Worm (Caenorhabditis elegans) whole organism, late embryonic: ENCODE results near the gene ZK1010.10.

ENCODE experiments used
- C08G9.2 ChIP-seq: sonication (generic microtip); optimal IDR thresholded peaks from 2 replicates; lab custom pipeline; 2016; ENCODE audit warnings: mild to moderate bottlenecking, missing genetic modification characterization, moderate library complexity, missing compliant biosample characterization
- F13H6.1 ChIP-seq: sonication (generic microtip); optimal IDR thresholded peaks from 2 replicates; lab custom pipeline; 2016; ENCODE audit warnings: missing genetic modification characterization, missing compliant biosample characterization
- T23F11.4 ChIP-seq: fragments of 200-800 bp; sonication (Bioruptor generic); optimal IDR thresholded peaks from 2 replicates; lab custom pipeline; 2018; ENCODE audit warnings: mild to moderate bottlenecking, missing genetic modification characterization, missing compliant biosample characterization
- Y22D7AL.16 ChIP-seq: sonication (generic microtip); optimal IDR thresholded peaks from 2 replicates; lab custom pipeline; 2016; ENCODE audit warnings: missing genetic modification characterization, missing compliant biosample characterization
- ama-1 ChIP-seq: fragments of 150-350 bp; optimal IDR thresholded peaks from 2 replicates; lab custom pipeline; 2014
- ceh-14 ChIP-seq: sonication (generic microtip); optimal IDR thresholded peaks from 2 replicates; lab custom pipeline; 2016; ENCODE audit warnings: missing genotype, missing genetic modification characterization, missing compliant biosample characterization
- ceh-18 ChIP-seq: sonication (generic microtip); optimal IDR thresholded peaks from 2 replicates; lab custom pipeline; 2016; ENCODE audit warnings: missing genetic modification characterization, missing compliant biosample characterization
- ceh-2 ChIP-seq: sonication (generic microtip); optimal IDR thresholded peaks from 2 replicates; lab custom pipeline; 2016; ENCODE audit warnings: missing genotype, missing genetic modification characterization, missing compliant biosample characterization
- ceh-22 ChIP-seq: sonication (generic microtip); optimal IDR thresholded peaks from 2 replicates; lab custom pipeline; 2017; ENCODE audit warnings: missing biosample characterization, missing genetic modification characterization
- ceh-31 ChIP-seq: sonication (generic microtip); optimal IDR thresholded peaks from 2 replicates; lab custom pipeline; 2016; ENCODE audit warnings: missing genetic modification characterization, missing compliant biosample characterization
- ceh-34 ChIP-seq: sonication (generic microtip); optimal IDR thresholded peaks from 2 replicates; lab custom pipeline; 2016; ENCODE audit warnings: mild to moderate bottlenecking, missing genetic modification characterization, missing compliant biosample characterization
- ceh-45 ChIP-seq: fragments of 200-800 bp; sonication (Bioruptor generic); IDR thresholded peaks from 2 replicates; pipeline ENCODE4 v1.3.6; 2022; ENCODE audit warnings: missing genetic modification reagents, missing genetic modification characterization, missing compliant biosample characterization
- ceh-48 ChIP-seq: sonication (generic microtip); optimal IDR thresholded peaks from 2 replicates; lab custom pipeline; 2016; ENCODE audit warnings: missing genetic modification characterization, inconsistent platforms, missing compliant biosample characterization
- ceh-6 ChIP-seq: fragments of 200-800 bp; sonication (Bioruptor generic); optimal IDR thresholded peaks from 2 replicates; lab custom pipeline; 2018; ENCODE audit warnings: mild to moderate bottlenecking, missing genetic modification characterization, missing compliant biosample characterization
- elt-2 ChIP-seq: sonication (generic microtip); optimal IDR thresholded peaks from 2 replicates; lab custom pipeline; 2016; ENCODE audit warnings: missing genetic modification reagents, missing genetic modification characterization, missing compliant biosample characterization
- elt-4 ChIP-seq: sonication (generic microtip); optimal IDR thresholded peaks from 2 replicates; lab custom pipeline; 2016; ENCODE audit warnings: missing genetic modification characterization, missing compliant biosample characterization
- ets-4 ChIP-seq: sonication (generic microtip); optimal IDR thresholded peaks from 2 replicates; lab custom pipeline; 2016; ENCODE audit warnings: missing genetic modification characterization, missing compliant biosample characterization
- fkh-10 ChIP-seq: fragments of 150-350 bp; optimal IDR thresholded peaks from 2 replicates; lab custom pipeline; 2014; ENCODE audit warnings: missing biosample characterization, missing genetic modification reagents, missing genetic modification characterization
- hlh-6 ChIP-seq: sonication (generic microtip); optimal IDR thresholded peaks from 2 replicates; lab custom pipeline; 2016; ENCODE audit warnings: missing genotype, missing genetic modification characterization, missing compliant biosample characterization
- lim-6 ChIP-seq: sonication (generic microtip); optimal IDR thresholded peaks from 2 replicates; lab custom pipeline; 2016; ENCODE audit warnings: missing genetic modification characterization, missing compliant biosample characterization
- nfya-1 ChIP-seq: sonication (generic microtip); optimal IDR thresholded peaks from 2 replicates; lab custom pipeline; 2017; ENCODE audit warnings: missing genetic modification characterization, mild to moderate bottlenecking, missing compliant biosample characterization, antibody characterized with exemption, moderate library complexity
- nhr-232 ChIP-seq: sonication (generic microtip); optimal IDR thresholded peaks from 2 replicates; lab custom pipeline; 2016; ENCODE audit warnings: missing genetic modification characterization, missing compliant biosample characterization
- odd-2 ChIP-seq: sonication (generic microtip); optimal IDR thresholded peaks from 2 replicates; lab custom pipeline; 2017; ENCODE audit warnings: antibody characterized with exemption, mild to moderate bottlenecking, missing genetic modification characterization, missing compliant biosample characterization
- pag-3 ChIP-seq: sonication (generic microtip); optimal IDR thresholded peaks from 2 replicates; lab custom pipeline; 2016; ENCODE audit warnings: missing compliant biosample characterization, missing genetic modification characterization, borderline replicate concordance
- pat-9 ChIP-seq: fragments of 200-800 bp; sonication (Bioruptor generic); optimal IDR thresholded peaks from 2 replicates; lab custom pipeline; 2018; ENCODE audit warnings: mild to moderate bottlenecking, missing genetic modification characterization, moderate library complexity, missing compliant biosample characterization
- pax-1 ChIP-seq: fragments of 150-350 bp; optimal IDR thresholded peaks from 2 replicates; lab custom pipeline; 2014; ENCODE audit warnings: missing biosample characterization, missing genetic modification characterization
- pha-2 ChIP-seq: sonication (generic microtip); optimal IDR thresholded peaks from 2 replicates; lab custom pipeline; 2017; ENCODE audit warnings: mild to moderate bottlenecking, missing genetic modification characterization, missing compliant biosample characterization
- pha-4 ChIP-seq: fragments of 150-350 bp; optimal IDR thresholded peaks from 2 replicates; lab custom pipeline; 2018; ENCODE audit warnings: missing biosample characterization, missing genetic modification reagents, missing genetic modification characterization
- pqm-1 ChIP-seq: sonication (generic microtip); optimal IDR thresholded peaks from 2 replicates; lab custom pipeline; 2016; ENCODE audit warnings: missing genetic modification characterization, missing compliant biosample characterization
- rnt-1 ChIP-seq: sonication (generic microtip); optimal IDR thresholded peaks from 2 replicates; lab custom pipeline; 2016; ENCODE audit warnings: missing genetic modification characterization, missing compliant biosample characterization
- sox-2 ChIP-seq: fragments of 200-800 bp; sonication (Bioruptor generic); IDR thresholded peaks from 2 replicates; pipeline ENCODE4 v1.3.6; 2022; ENCODE audit warnings: missing genetic modification reagents, missing genetic modification characterization, missing compliant biosample characterization
- sox-4 ChIP-seq: sonication (generic microtip); optimal IDR thresholded peaks from 2 replicates; lab custom pipeline; 2017; ENCODE audit warnings: mild to moderate bottlenecking, missing genetic modification characterization, inconsistent platforms, missing compliant biosample characterization
- syd-9 ChIP-seq: sonication (generic microtip); optimal IDR thresholded peaks from 2 replicates; lab custom pipeline; 2016; ENCODE audit warnings: mild to moderate bottlenecking, missing genetic modification characterization, moderate library complexity, missing compliant biosample characterization
- tbx-2 ChIP-seq: sonication (generic microtip); optimal IDR thresholded peaks from 2 replicates; lab custom pipeline; 2016; ENCODE audit warnings: missing genetic modification characterization, missing compliant biosample characterization
- tbx-7 ChIP-seq: sonication (generic microtip); optimal IDR thresholded peaks from 2 replicates; lab custom pipeline; 2016; ENCODE audit warnings: missing genotype, missing genetic modification characterization, missing compliant biosample characterization
- ttx-3 ChIP-seq: sonication (generic microtip); optimal IDR thresholded peaks from 2 replicates; lab custom pipeline; 2016; ENCODE audit warnings: missing genetic modification reagents, missing genetic modification characterization, missing compliant biosample characterization
- unc-42 ChIP-seq: sonication (generic microtip); optimal IDR thresholded peaks from 2 replicates; lab custom pipeline; 2016; ENCODE audit warnings: missing genotype, missing genetic modification characterization, missing compliant biosample characterization
- unc-55 ChIP-seq: sonication (generic microtip); optimal IDR thresholded peaks from 2 replicates; lab custom pipeline; 2017; ENCODE audit warnings: missing biosample characterization, missing genetic modification reagents, missing genetic modification characterization
- unc-86 ChIP-seq: sonication (generic microtip); optimal IDR thresholded peaks from 2 replicates; lab custom pipeline; 2016; ENCODE audit warnings: missing genetic modification characterization, missing compliant biosample characterization
- zip-5 ChIP-seq: sonication (generic microtip); optimal IDR thresholded peaks from 2 replicates; lab custom pipeline; 2016; ENCODE audit warnings: missing genetic modification characterization, missing compliant biosample characterization

The ZK1010.10 gene

DNA sequence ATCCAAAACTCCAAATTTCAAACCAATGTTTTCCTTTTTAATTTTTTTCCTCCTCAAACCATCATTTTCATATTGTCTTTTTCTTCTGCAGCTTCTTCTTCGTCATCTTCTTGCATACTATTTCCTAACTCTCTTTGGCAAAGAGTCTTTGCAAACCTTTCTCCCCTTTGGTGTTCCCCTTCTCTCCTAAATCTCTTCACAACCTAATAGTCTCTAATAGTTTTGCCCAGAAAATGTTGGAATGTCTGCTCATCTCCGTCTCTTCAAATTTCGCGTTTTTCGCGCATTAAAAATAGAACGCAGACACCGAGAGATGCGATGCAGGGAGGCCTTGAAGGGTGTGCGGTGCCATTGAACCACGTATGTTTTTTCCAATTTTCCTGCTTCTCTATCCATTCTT lies at the start of gene ZK1010.10:
ZK1010.10 (plus strand) TSS at position 286 of the 400 bp plus-strand sequence.
- TF ChIP-seq tbx-2 (peak; percentile 42), ceh-14 (tag; lab: Kevin White, UChicago) (peak; percentile 41), ceh-45 (GFP tag; lab: Robert Waterston, UW) (no peak), ceh-22 (tag; lab: Kevin White, UChicago) (no peak), syd-9 (tag; lab: Kevin White, UChicago) (no peak), C08G9.2 (tag; lab: Kevin White, UChicago) (no peak), nfya-1 (tag; lab: Kevin White, UChicago) (peak; percentile 65), unc-42 (tag; lab: Kevin White, UChicago) (peak; percentile 59), ceh-18 (tag; lab: Kevin White, UChicago) (peak; percentile 23), ama-1 (lab: Kevin White, UChicago) (no peak), unc-55 (peak; percentile 51), ceh-31 (tag; lab: Kevin White, UChicago) (peak; percentile 75), pha-2 (tag; lab: Kevin White, UChicago) (no peak), ttx-3 (tag; lab: Kevin White, UChicago) (no peak), pax-1 (tag; lab: Kevin White, UChicago) (peak; percentile 55), ceh-34 (tag; lab: Kevin White, UChicago) (peak; percentile 19), ceh-48 (tag; lab: Kevin White, UChicago) (no peak), odd-2 (tag; lab: Kevin White, UChicago) (no peak)

ce11 chrIII:12952615-12953014 lies 49.6 kb upstream of the ZK1010.10 start:
- TF ChIP-seq sox-4 (tag; lab: Kevin White, UChicago): no peak
- no peak for TF ChIP-seq unc-86 (tag; lab: Kevin White, UChicago)
- TF ChIP-seq pha-4 (tag; lab: Kevin White, UChicago): no peak
- no peak for TF ChIP-seq hlh-6
- no peak for TF ChIP-seq ceh-2 (tag; lab: Kevin White, UChicago)
- TF ChIP-seq rnt-1 (tag; lab: Kevin White, UChicago): no peak

DNA sequence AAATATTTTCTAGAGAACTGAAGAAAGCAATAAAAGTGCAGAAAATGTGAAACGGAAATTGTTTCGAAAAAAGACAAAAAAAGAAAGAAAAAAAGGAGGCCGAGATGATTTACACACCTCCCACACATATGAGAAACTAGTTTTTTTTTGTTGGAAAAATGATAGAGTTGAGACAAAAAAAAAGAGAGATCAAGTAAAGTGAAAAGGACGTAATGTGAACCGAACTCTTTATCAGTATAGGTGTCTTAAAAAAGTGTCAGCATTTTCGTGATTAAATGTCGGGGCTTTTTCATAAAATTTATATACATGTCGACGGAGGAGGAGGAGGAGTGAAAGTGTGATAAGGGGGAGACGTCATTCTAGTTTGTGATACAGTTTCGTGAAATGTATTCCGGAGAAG lies 42.9 kb upstream of the ZK1010.10 start:
- TF ChIP-seq Y22D7AL.16 (tag; lab: Kevin White, UChicago) (no peak), pat-9 (tag; lab: Kevin White, UChicago) (no peak), elt-2 (tag; lab: Kevin White, UChicago) (peak; percentile 10), ceh-14 (tag; lab: Kevin White, UChicago) (no peak)

- TF ChIP-seq tbx-7 (no peak), ceh-6 (GFP tag; lab: Kevin White, UChicago) (no peak), odd-2 (tag; lab: Kevin White, UChicago) (no peak), pha-4 (tag; lab: Kevin White, UChicago) (no peak), F13H6.1 (tag; lab: Kevin White, UChicago) (no peak), nhr-232 (tag; lab: Kevin White, UChicago) (no peak), elt-4 (tag; lab: Kevin White, UChicago) (no peak), pqm-1 (tag; lab: Kevin White, UChicago) (no peak)
Measured at ce11 chrIII:12960705-12961104, 41.5 kb upstream of the ZK1010.10 start.

DNA sequence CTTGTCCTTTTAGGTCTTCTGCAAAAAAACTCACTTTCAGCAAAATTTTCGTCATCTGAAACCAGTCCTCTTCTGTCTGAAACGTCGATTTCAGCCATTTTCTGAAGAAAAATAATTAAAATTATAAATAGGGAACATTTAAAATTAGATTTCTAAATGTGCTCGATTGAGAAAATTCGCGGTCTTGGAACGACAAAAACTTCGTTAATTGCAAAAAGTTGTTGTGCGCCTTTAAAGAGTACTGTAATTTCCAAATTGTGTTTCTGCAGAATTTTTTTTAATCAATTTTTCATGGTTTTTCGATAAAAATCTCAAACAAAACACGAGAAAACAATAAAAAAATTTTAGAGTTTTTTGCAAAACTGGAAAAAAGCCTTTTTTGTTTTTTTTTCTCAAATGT lies 35.3 kb upstream of the ZK1010.10 start, which contains the start of gene ttm-1:
ttm-1 (minus strand) TSS at position 101 of the 400 bp plus-strand sequence.
- TF ChIP-seq ceh-14 (tag; lab: Kevin White, UChicago) (no peak), zip-5 (tag; lab: Kevin White, UChicago) (no peak), fkh-10 (GFP tag; lab: Kevin White, UChicago) (no peak), ceh-22 (tag; lab: Kevin White, UChicago) (no peak), ets-4 (tag; lab: Kevin White, UChicago) (no peak), pha-4 (tag; lab: Kevin White, UChicago) (no peak), pax-1 (tag; lab: Kevin White, UChicago) (no peak), ceh-31 (tag; lab: Kevin White, UChicago) (no peak), unc-86 (tag; lab: Kevin White, UChicago) (no peak), nhr-232 (tag; lab: Kevin White, UChicago) (no peak), sox-2 (no peak), unc-55 (no peak), lim-6 (tag; lab: Kevin White, UChicago) (no peak), T23F11.4 (GFP tag; lab: Kevin White, UChicago) (no peak), pag-3 (tag; lab: Kevin White, UChicago) (no peak)
